Worm (Caenorhabditis elegans) whole organism, L4 larva: Measurements from ENCODE around the gene ZK809.9.
A peak's percentile ranks its signal among the peaks of the same experiment; 100 is the strongest.

ENCODE experiments used
- F10B5.3 ChIP-seq: sonication (generic microtip); optimal IDR thresholded peaks from 2 replicates; lab custom pipeline; 2016; ENCODE audit warnings: mild to moderate bottlenecking, missing genetic modification characterization, missing compliant biosample characterization
- F44E2.7 ChIP-seq: fragments of 200-800 bp; sonication (Bioruptor generic); IDR thresholded peaks from 2 replicates; pipeline ENCODE4 v2.1.2; 2022; ENCODE audit warnings: missing genetic modification characterization, missing compliant biosample characterization
- T20F7.1 ChIP-seq: fragments of 200-800 bp; sonication (Bioruptor generic); optimal IDR thresholded peaks from 2 replicates; lab custom pipeline; 2018; ENCODE audit warnings: mild to moderate bottlenecking, missing genetic modification characterization, missing compliant biosample characterization
- T26A8.4 ChIP-seq: fragments of 200-800 bp; sonication (Bioruptor generic); IDR thresholded peaks from 2 replicates; pipeline ENCODE4 v1.3.6; 2022; ENCODE audit warnings: missing genetic modification characterization, missing compliant biosample characterization
- Y48G9A.11 ChIP-seq: fragments of 200-800 bp; sonication (Bioruptor generic); IDR thresholded peaks from 2 replicates; pipeline ENCODE4 v1.3.6; 2022; ENCODE audit warnings: missing genetic modification reagents, missing genetic modification characterization, missing compliant biosample characterization
- ama-1 ChIP-seq: fragments of 150-350 bp; optimal IDR thresholded peaks from 2 replicates; lab custom pipeline; 2014; ENCODE audit warnings: inconsistent platforms, mixed read lengths
- attf-4 ChIP-seq: sonication (generic microtip); optimal IDR thresholded peaks from 3 replicates; lab custom pipeline; 2017; ENCODE audit warnings: missing biosample characterization, missing genetic modification characterization
- ceh-32 ChIP-seq: sonication (generic microtip); optimal IDR thresholded peaks from 2 replicates; lab custom pipeline; 2016; ENCODE audit warnings: mild to moderate bottlenecking, missing genetic modification characterization, missing compliant biosample characterization; ENCODE audit not compliant: poor library complexity
- ces-1 ChIP-seq: fragments of 150-350 bp; sonication (generic microtip); optimal IDR thresholded peaks from 4 replicates; lab custom pipeline; 2014; ENCODE audit warnings: missing biosample characterization, missing genetic modification reagents, missing genetic modification characterization
- daf-16 ChIP-seq, 3 experiments: sonication (generic microtip); optimal IDR thresholded peaks; 2 replicates each; lab custom pipeline; 2016 to 2017; ENCODE audit warnings: missing genetic modification characterization in 3 of 3, missing genetic modification reagents in 3 of 3, mild to moderate bottlenecking in 2 of 3, missing compliant biosample characterization in 2 of 3, missing biosample characterization in 1 of 3, moderate library complexity in 1 of 3
- daf-19 ChIP-seq: fragments of 200-800 bp; sonication (Bioruptor generic); conservative IDR thresholded peaks from 2 replicates; pipeline ENCODE4 v1.3.6; 2022; ENCODE audit warnings: missing genetic modification characterization, missing compliant biosample characterization
- dmd-6 ChIP-seq: fragments of 200-800 bp; sonication (Bioruptor generic); IDR thresholded peaks from 2 replicates; pipeline ENCODE4 v1.3.6; 2022; ENCODE audit warnings: missing genetic modification reagents, missing genetic modification characterization, missing compliant biosample characterization
- dpl-1 ChIP-seq: fragments of 150-350 bp; optimal IDR thresholded peaks from 2 replicates; lab custom pipeline; 2014; ENCODE audit warnings: missing biosample characterization, missing genetic modification reagents, missing genetic modification characterization
- duxl-1 ChIP-seq: sonication (generic microtip); optimal IDR thresholded peaks from 2 replicates; lab custom pipeline; 2016; ENCODE audit warnings: mild to moderate bottlenecking, missing genetic modification characterization, moderate library complexity, missing compliant biosample characterization; ENCODE audit not compliant: poor library complexity
- dve-1 ChIP-seq: sonication (generic microtip); optimal IDR thresholded peaks from 2 replicates; lab custom pipeline; 2017; ENCODE audit warnings: antibody characterized with exemption, mild to moderate bottlenecking, missing genetic modification characterization, missing compliant biosample characterization; ENCODE audit not compliant: insufficient read depth
- fos-1 ChIP-seq: fragments of 150-350 bp; optimal IDR thresholded peaks from 2 replicates; lab custom pipeline; 2014; ENCODE audit warnings: missing biosample characterization, missing genetic modification characterization
- hlh-11 ChIP-seq: fragments of 200-800 bp; sonication (Bioruptor generic); optimal IDR thresholded peaks from 2 replicates; lab custom pipeline; 2018; ENCODE audit warnings: mild to moderate bottlenecking, missing genetic modification characterization, missing compliant biosample characterization
- hlh-30 ChIP-seq: sonication (generic microtip); optimal IDR thresholded peaks from 2 replicates; lab custom pipeline; 2017; ENCODE audit warnings: antibody characterized with exemption, mild to moderate bottlenecking, missing genetic modification characterization, missing compliant biosample characterization; ENCODE audit not compliant: insufficient read depth
- hmg-1.1 ChIP-seq: fragments of 200-800 bp; sonication (Bioruptor generic); IDR thresholded peaks from 2 replicates; pipeline ENCODE4 v1.3.6; 2022; ENCODE audit warnings: missing genetic modification reagents, missing genetic modification characterization, missing compliant biosample characterization
- lin-29 ChIP-seq: fragments of 200-800 bp; sonication (Bioruptor generic); IDR thresholded peaks from 2 replicates; pipeline ENCODE4 v1.3.6; 2022; ENCODE audit warnings: missing genetic modification reagents, missing genetic modification characterization, missing compliant biosample characterization
- mep-1 ChIP-seq: fragments of 150-350 bp; sonication (generic microtip); optimal IDR thresholded peaks from 3 replicates; lab custom pipeline; 2014; ENCODE audit warnings: missing biosample characterization, missing genetic modification characterization
- mes-2 ChIP-seq: sonication (generic microtip); optimal IDR thresholded peaks from 2 replicates; lab custom pipeline; 2016; ENCODE audit warnings: missing genotype, mild to moderate bottlenecking, missing genetic modification characterization, missing compliant biosample characterization; ENCODE audit not compliant: poor library complexity, severe bottlenecking
- nhr-10 ChIP-seq: fragments of 150-350 bp; optimal IDR thresholded peaks from 2 replicates; lab custom pipeline; 2014; ENCODE audit warnings: missing biosample characterization, missing genetic modification characterization
- nhr-48 ChIP-seq: sonication (generic microtip); optimal IDR thresholded peaks from 2 replicates; lab custom pipeline; 2016; ENCODE audit warnings: mild to moderate bottlenecking, missing genetic modification characterization, missing compliant biosample characterization
- nhr-76 ChIP-seq: fragments of 150-350 bp; optimal IDR thresholded peaks from 2 replicates; lab custom pipeline; 2014; ENCODE audit warnings: missing biosample characterization, missing genetic modification characterization
- nhr-77 ChIP-seq: fragments of 150-350 bp; optimal IDR thresholded peaks from 2 replicates; lab custom pipeline; 2014; ENCODE audit warnings: missing biosample characterization, missing genetic modification characterization
- php-3 ChIP-seq: fragments of 200-800 bp; sonication (Bioruptor generic); IDR thresholded peaks from 2 replicates; pipeline ENCODE4 v1.3.6; 2022; ENCODE audit warnings: missing genetic modification reagents, missing genetic modification characterization, missing compliant biosample characterization
- rbr-2 ChIP-seq: sonication (generic microtip); optimal IDR thresholded peaks from 2 replicates; lab custom pipeline; 2016; ENCODE audit warnings: missing genotype, missing genetic modification characterization, missing compliant biosample characterization
- saeg-2 ChIP-seq: fragments of 200-800 bp; sonication (Bioruptor generic); IDR thresholded peaks from 2 replicates; pipeline ENCODE4 v1.3.6; 2022; ENCODE audit warnings: missing genetic modification reagents, missing genetic modification characterization, missing compliant biosample characterization
- snpc-1.2 ChIP-seq: fragments of 200-800 bp; sonication (Bioruptor generic); IDR thresholded peaks from 2 replicates; pipeline ENCODE4 v1.3.6; 2022; ENCODE audit warnings: missing genetic modification reagents, missing genetic modification characterization, missing compliant biosample characterization
- snpc-4 ChIP-seq: fragments of 150-350 bp; optimal IDR thresholded peaks from 2 replicates; lab custom pipeline; 2014; ENCODE audit warnings: missing biosample characterization, missing genetic modification characterization
- tag-97 ChIP-seq: fragments of 200-800 bp; sonication (Bioruptor generic); IDR thresholded peaks from 2 replicates; pipeline ENCODE4 v1.3.6; 2022; ENCODE audit warnings: missing genetic modification characterization, missing compliant biosample characterization
- tra-1 ChIP-seq: fragments of 200-800 bp; sonication (Bioruptor generic); IDR thresholded peaks from 2 replicates; pipeline ENCODE4 v1.3.6; 2022; ENCODE audit warnings: missing genetic modification reagents, missing genetic modification characterization, missing compliant biosample characterization
- unc-130 ChIP-seq: sonication (generic microtip); optimal IDR thresholded peaks from 2 replicates; lab custom pipeline; 2016; ENCODE audit warnings: missing genetic modification reagents, missing genetic modification characterization, missing compliant biosample characterization
- unc-62 ChIP-seq, 3 experiments: fragments of 150-350 bp in 1 of 3; sonication (generic microtip); optimal IDR thresholded peaks in 2 of 3; peaks in 1 of 3; 1 replicate in 1 of 3; 2 replicates in 2 of 3; lab custom pipeline; 2014 to 2017; ENCODE audit warnings: missing biosample characterization in 3 of 3, missing genetic modification characterization in 3 of 3, missing genetic modification reagents in 3 of 3, missing genotype in 1 of 3
- zip-11 ChIP-seq: fragments of 200-800 bp; sonication (Bioruptor generic); IDR thresholded peaks from 2 replicates; pipeline ENCODE4 v1.3.6; 2022; ENCODE audit warnings: missing genetic modification characterization, missing compliant biosample characterization
- zip-2 ChIP-seq: fragments of 150-350 bp; optimal IDR thresholded peaks from 2 replicates; lab custom pipeline; 2014; ENCODE audit warnings: missing biosample characterization, missing genetic modification characterization

The ZK809.9 gene

DNA sequence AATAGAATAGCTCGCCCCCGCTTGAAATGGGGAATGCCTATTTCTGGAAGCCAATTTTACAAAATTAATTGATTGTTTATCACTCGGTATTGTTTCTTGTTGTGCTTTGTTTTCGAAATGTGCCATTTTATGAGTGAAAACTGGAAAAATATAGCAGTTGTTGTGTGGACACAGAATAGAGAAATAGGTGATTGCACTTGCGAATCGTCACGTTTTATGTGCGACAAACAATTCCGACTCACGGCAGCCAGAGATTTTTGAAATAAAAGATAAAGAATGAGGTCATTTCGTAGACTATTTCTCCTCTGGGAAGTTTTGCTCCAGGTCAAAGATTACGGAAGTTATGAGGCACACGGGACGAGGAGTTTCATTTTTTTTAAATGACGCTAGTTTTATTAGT, 18.2 kb upstream of the ZK809.9 start:
- TF ChIP-seq ceh-32 (tag; lab: Kevin White, UChicago) (no peak), hlh-11 (peak; percentile 9), dve-1 (tag; lab: Kevin White, UChicago) (peak; percentile 48), lin-29 (GFP tag; lab: Robert Waterston, UW) (no peak), daf-19 (GFP tag; lab: Robert Waterston, UW) (no peak), daf-16 (GFP tag; optimal IDR thresholded peaks at IDR 0.05; lab: Kevin White, UChicago) (peak in 1 of 2 experiments; percentile 77), daf-16 (tag; optimal IDR thresholded peaks at IDR 0.05; lab: Kevin White, UChicago) (peak; percentile 74)

DNA sequence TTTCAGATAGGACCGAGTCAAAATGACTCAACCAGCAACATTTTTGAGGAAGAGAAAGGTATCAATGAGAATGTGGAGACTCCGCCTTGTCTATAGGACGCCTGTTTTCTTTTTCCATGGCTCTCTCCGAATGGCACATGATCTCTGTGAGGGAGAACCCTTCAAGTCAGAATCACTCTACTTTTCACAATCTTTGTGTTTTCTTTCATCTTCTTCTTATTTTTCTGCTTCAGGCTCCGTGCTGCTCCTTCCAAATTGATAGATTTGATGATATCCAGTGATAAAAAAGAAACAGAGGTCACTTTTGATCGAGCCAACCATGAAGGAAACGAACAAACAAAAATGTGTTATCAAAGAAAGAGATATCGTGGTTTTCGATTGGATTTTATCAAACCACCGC, 16.1 kb upstream of the ZK809.9 start, which contains the start of gene ZK809.8:
Gene ZK809.8 (minus strand): TSS at position 34 of the 400 bp plus-strand sequence.
- TF ChIP-seq ces-1 (GFP tag; lab: Kevin White, UChicago) (no peak), rbr-2 (tag; lab: Kevin White, UChicago) (no peak), unc-62 (GFP tag; optimal IDR thresholded peaks at IDR 0.05 in 1 of 2; lab: Kevin White, UChicago) (peak in 1 of 2 experiments; percentile 87), unc-62 (tag; optimal IDR thresholded peaks at IDR 0.05; lab: Kevin White, UChicago) (no peak), daf-19 (GFP tag; lab: Robert Waterston, UW) (no peak), tra-1 (GFP tag; lab: Robert Waterston, UW) (no peak), T20F7.1 (GFP tag; lab: Kevin White, UChicago) (no peak), hlh-11 (peak; percentile 44), hlh-30 (tag; lab: Kevin White, UChicago) (peak; percentile 5), saeg-2 (GFP tag; lab: Robert Waterston, UW) (no peak), ama-1 (no peak), dmd-6 (no peak), zip-2 (no peak), zip-11 (no peak), dpl-1 (no peak), unc-130 (GFP tag; lab: Kevin White, UChicago) (no peak), snpc-1.2 (GFP tag; lab: Robert Waterston, UW) (no peak), T26A8.4 (GFP tag; lab: Robert Waterston, UW) (no peak), nhr-76 (tag; lab: Kevin White, UChicago) (no peak), duxl-1 (tag; lab: Kevin White, UChicago) (no peak), tag-97 (no peak), php-3 (GFP tag; lab: Robert Waterston, UW) (no peak), lin-29 (GFP tag; lab: Robert Waterston, UW) (no peak), hmg-1.1 (GFP tag; lab: Robert Waterston, UW) (no peak), nhr-77 (tag; lab: Kevin White, UChicago) (no peak), attf-4 (tag; lab: Kevin White, UChicago) (no peak), daf-16 (GFP tag; optimal IDR thresholded peaks at IDR 0.05; lab: Kevin White, UChicago) (peak in 1 of 2 experiments; percentile 77), daf-16 (tag; optimal IDR thresholded peaks at IDR 0.05; lab: Kevin White, UChicago) (no peak)

ce11 chrIV:11650344-11650743, 14.8 kb upstream of the ZK809.9 start:
- no peak for TF ChIP-seq lin-29 (GFP tag; lab: Robert Waterston, UW)
- TF ChIP-seq unc-62 (GFP tag; optimal IDR thresholded peaks at IDR 0.05 in 1 of 2; lab: Kevin White, UChicago), result peak in 1 of 2 experiments; percentile 93
- no peak for TF ChIP-seq unc-62 (tag; optimal IDR thresholded peaks at IDR 0.05; lab: Kevin White, UChicago)

- TF ChIP-seq Y48G9A.11 (no peak), mes-2 (tag; lab: Kevin White, UChicago) (peak; percentile 64), daf-16 (GFP tag; optimal IDR thresholded peaks at IDR 0.05; lab: Kevin White, UChicago) (no peak), daf-16 (tag; optimal IDR thresholded peaks at IDR 0.05; lab: Kevin White, UChicago) (peak; percentile 14), F10B5.3 (tag; lab: Kevin White, UChicago) (no peak), nhr-48 (tag; lab: Kevin White, UChicago) (no peak), F44E2.7 (GFP tag; lab: Robert Waterston, UW) (no peak), php-3 (GFP tag; lab: Robert Waterston, UW) (no peak), zip-11 (no peak), snpc-4 (tag; lab: Kevin White, UChicago) (no peak), mep-1 (no peak), fos-1 (tag; lab: Kevin White, UChicago) (no peak), nhr-10 (no peak)
Observed at ce11 chrIV:11651965-11652453, 13.1 kb upstream of the ZK809.9 start, which contains the start of the genes acl-3 and ndub-6. TSS of gene acl-3 (minus strand) at chrIV:11652023. TSS of gene ndub-6 (plus strand) at chrIV:11652403.
